Worm (Caenorhabditis elegans) whole organism, L2 larva: ENCODE data around the gene W04E12.4.
A peak's percentile ranks its signal among the peaks of the same experiment; 100 is the strongest.

Source experiments
- C34F6.9 ChIP-seq: fragments of 150-350 bp; optimal IDR thresholded peaks from 2 replicates; lab custom pipeline; 2014; ENCODE audit warnings: missing biosample characterization, missing genetic modification characterization
- F13H6.1 ChIP-seq: sonication (generic microtip); optimal IDR thresholded peaks from 2 replicates; lab custom pipeline; 2016; ENCODE audit warnings: missing genetic modification characterization, missing compliant biosample characterization
- Y55F3AM.14 ChIP-seq: fragments of 200-800 bp; sonication (Bioruptor generic); optimal IDR thresholded peaks from 2 replicates; lab custom pipeline; 2018; ENCODE audit warnings: mild to moderate bottlenecking, missing genetic modification characterization, missing compliant biosample characterization
- alr-1 ChIP-seq: fragments of 150-350 bp; optimal IDR thresholded peaks from 2 replicates; lab custom pipeline; 2014; ENCODE audit warnings: missing biosample characterization, missing genetic modification characterization
- aly-2 ChIP-seq: fragments of 150-350 bp; optimal IDR thresholded peaks from 2 replicates; lab custom pipeline; 2014; ENCODE audit warnings: missing biosample characterization, missing genetic modification characterization
- blmp-1 ChIP-seq: sonication (generic microtip); optimal IDR thresholded peaks from 2 replicates; lab custom pipeline; 2017; ENCODE audit warnings: missing genetic modification characterization, mild to moderate bottlenecking, missing compliant biosample characterization, antibody characterized with exemption, moderate library complexity; ENCODE audit not compliant: insufficient read depth
- ceh-82 ChIP-seq: fragments of 150-350 bp; optimal IDR thresholded peaks from 2 replicates; lab custom pipeline; 2014; ENCODE audit warnings: missing biosample characterization, missing genetic modification characterization
- crh-2 ChIP-seq: sonication (generic microtip); optimal IDR thresholded peaks from 2 replicates; lab custom pipeline; 2017; ENCODE audit warnings: missing biosample characterization, missing genetic modification characterization
- dmd-4 ChIP-seq: sonication (generic microtip); optimal IDR thresholded peaks from 2 replicates; lab custom pipeline; 2017; ENCODE audit warnings: missing biosample characterization, missing genetic modification characterization
- egl-27 ChIP-seq: sonication (generic microtip); optimal IDR thresholded peaks from 3 replicates; lab custom pipeline; 2017; ENCODE audit warnings: missing biosample characterization, missing genetic modification reagents, missing genetic modification characterization
- elt-1 ChIP-seq: fragments of 150-350 bp; optimal IDR thresholded peaks from 2 replicates; lab custom pipeline; 2014; ENCODE audit warnings: missing biosample characterization, missing genetic modification characterization
- gmeb-1 ChIP-seq: fragments of 150-350 bp; optimal IDR thresholded peaks from 2 replicates; lab custom pipeline; 2014; ENCODE audit warnings: missing biosample characterization, missing genetic modification characterization
- lin-11 ChIP-seq: fragments of 150-350 bp; sonication (generic microtip); optimal IDR thresholded peaks from 2 replicates; lab custom pipeline; 2014; ENCODE audit warnings: missing biosample characterization, missing genetic modification characterization, inconsistent platforms, mixed read lengths
- lin-13 ChIP-seq: fragments of 150-350 bp; optimal IDR thresholded peaks from 2 replicates; lab custom pipeline; 2014; ENCODE audit warnings: missing biosample characterization, missing genetic modification reagents, missing genetic modification characterization
- lin-39 ChIP-seq: fragments of 150-350 bp; optimal IDR thresholded peaks from 2 replicates; lab custom pipeline; 2014; ENCODE audit warnings: missing biosample characterization, missing genetic modification reagents, missing genetic modification characterization
- mab-5 ChIP-seq: fragments of 150-350 bp; optimal IDR thresholded peaks from 2 replicates; lab custom pipeline; 2014; ENCODE audit warnings: missing biosample characterization, missing genetic modification characterization
- mbf-1 ChIP-seq: sonication (generic microtip); optimal IDR thresholded peaks from 2 replicates; lab custom pipeline; 2017; ENCODE audit warnings: missing biosample characterization, missing genetic modification characterization
- mdl-1 ChIP-seq, 2 experiments: fragments of 150-350 bp in 1 of 2; sonication (generic microtip) in 1 of 2; optimal IDR thresholded peaks; 2 replicates each; lab custom pipeline; 2017; ENCODE audit warnings: missing biosample characterization in 2 of 2, missing genetic modification characterization in 2 of 2
- nhr-11 ChIP-seq: fragments of 150-350 bp; optimal IDR thresholded peaks from 2 replicates; lab custom pipeline; 2014; ENCODE audit warnings: missing biosample characterization, missing genetic modification characterization
- nhr-129 ChIP-seq: fragments of 150-350 bp; optimal IDR thresholded peaks from 2 replicates; lab custom pipeline; 2014; ENCODE audit warnings: missing biosample characterization, missing genetic modification characterization
- nhr-21 ChIP-seq: fragments of 150-350 bp; optimal IDR thresholded peaks from 2 replicates; lab custom pipeline; 2014; ENCODE audit warnings: missing biosample characterization, missing genetic modification characterization
- nhr-237 ChIP-seq: fragments of 150-350 bp; optimal IDR thresholded peaks from 2 replicates; lab custom pipeline; 2014; ENCODE audit warnings: missing biosample characterization, missing genetic modification characterization
- nhr-77 ChIP-seq: fragments of 150-350 bp; optimal IDR thresholded peaks from 2 replicates; lab custom pipeline; 2014; ENCODE audit warnings: missing biosample characterization, missing genetic modification characterization
- peb-1 ChIP-seq: fragments of 150-350 bp; optimal IDR thresholded peaks from 2 replicates; lab custom pipeline; 2014; ENCODE audit warnings: missing biosample characterization, missing genetic modification characterization
- sem-4 ChIP-seq: fragments of 150-350 bp; optimal IDR thresholded peaks from 2 replicates; lab custom pipeline; 2014; ENCODE audit warnings: missing biosample characterization, missing genetic modification reagents, missing genetic modification characterization
- skn-1 ChIP-seq: sonication (generic microtip); optimal IDR thresholded peaks from 2 replicates; lab custom pipeline; 2017; ENCODE audit warnings: missing biosample characterization, missing genetic modification characterization
- unc-55 ChIP-seq: fragments of 150-350 bp; sonication (generic microtip); optimal IDR thresholded peaks from 3 replicates; lab custom pipeline; 2014; ENCODE audit warnings: missing biosample characterization, missing genetic modification reagents, missing genetic modification characterization
- zag-1 ChIP-seq: fragments of 150-350 bp; optimal IDR thresholded peaks from 2 replicates; lab custom pipeline; 2014; ENCODE audit warnings: missing biosample characterization, missing genetic modification characterization
- ztf-1 ChIP-seq: fragments of 200-800 bp; sonication (Bioruptor generic); conservative IDR thresholded peaks from 2 replicates; pipeline ENCODE4 v1.3.6; 2022; ENCODE audit warnings: missing genetic modification characterization, missing compliant biosample characterization
- ztf-11 ChIP-seq: sonication (generic microtip); optimal IDR thresholded peaks from 2 replicates; lab custom pipeline; 2017; ENCODE audit warnings: missing biosample characterization, missing genetic modification characterization
- ztf-4 ChIP-seq: fragments of 150-350 bp; optimal IDR thresholded peaks from 2 replicates; lab custom pipeline; 2014; ENCODE audit warnings: missing biosample characterization, missing genetic modification characterization

Gene W04E12.4

DNA sequence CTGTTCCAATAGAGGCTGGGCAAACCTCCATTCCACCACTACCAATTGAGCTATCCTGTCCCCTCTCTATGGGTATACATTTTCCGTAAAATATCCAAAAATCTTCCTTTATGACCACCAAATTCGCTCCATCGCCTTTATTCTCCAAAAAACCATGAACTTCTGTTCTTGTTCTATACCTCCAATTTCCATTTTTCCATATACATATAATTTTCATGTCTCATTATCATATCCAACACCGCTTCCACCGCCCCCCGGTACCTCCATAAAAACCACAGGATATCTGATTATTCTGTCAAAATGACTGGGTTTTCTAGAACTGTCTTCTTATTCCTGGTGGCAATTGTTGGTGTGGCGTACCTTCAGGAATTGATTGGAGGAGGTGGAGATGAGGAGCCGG, 27.6 kb upstream of the W04E12.4 start, which contains the start of gene Y43F8C.17:
Gene Y43F8C.17 (plus strand): TSS at position 301 of the 400 bp plus-strand sequence.
- TF ChIP-seq C34F6.9 (tag; lab: Kevin White, UChicago) (no peak), blmp-1 (tag; lab: Kevin White, UChicago) (no peak), lin-39 (tag; lab: Kevin White, UChicago) (no peak), aly-2 (no peak), ceh-82 (tag; lab: Kevin White, UChicago) (no peak), alr-1 (no peak)

DNA sequence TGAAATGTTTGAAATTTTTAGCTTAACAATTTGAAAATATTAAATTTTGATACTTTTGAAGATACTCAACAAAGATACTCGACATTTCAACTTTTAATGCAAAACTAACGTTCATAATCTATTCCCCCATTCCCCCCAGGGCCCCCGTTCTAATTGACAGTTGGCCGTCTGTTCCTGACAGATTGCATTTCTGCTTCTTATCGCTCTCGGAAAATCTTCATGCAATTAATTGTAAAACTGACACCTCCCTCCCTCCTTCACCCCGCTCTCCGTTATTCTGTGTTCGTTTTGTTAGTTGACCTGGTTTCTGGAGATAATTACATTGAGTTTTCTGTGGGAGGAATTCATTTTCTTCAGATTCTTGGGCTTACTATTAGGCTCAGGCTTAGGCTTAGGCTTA, 25.5 kb upstream of the W04E12.4 start:
- TF ChIP-seq ztf-4 (tag; lab: Kevin White, UChicago), result no peak

DNA sequence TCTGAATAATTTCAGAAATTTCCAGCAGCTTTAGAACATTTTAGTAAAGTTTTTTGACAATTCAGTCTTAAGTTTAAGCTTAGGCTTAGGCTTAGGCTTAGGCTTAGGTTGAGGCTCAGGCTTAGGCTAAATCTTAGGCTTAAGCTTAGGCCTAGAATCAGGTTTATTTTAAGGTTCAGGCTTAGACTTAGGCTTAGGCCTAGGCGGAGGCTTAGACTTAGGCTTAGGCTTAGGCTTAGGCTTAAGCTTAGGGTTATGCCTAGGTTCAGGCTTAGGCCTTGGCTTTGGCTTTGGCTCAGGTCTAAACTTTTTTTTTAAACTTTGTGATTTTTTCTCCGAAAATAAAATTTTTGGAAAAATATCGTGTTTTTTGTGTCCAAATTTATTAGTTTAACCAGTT, 24.7 kb upstream of the W04E12.4 start:
- no peak for TF ChIP-seq crh-2 (tag; lab: Kevin White, UChicago)
- no peak for TF ChIP-seq mdl-1 (tag; optimal IDR thresholded peaks at IDR 0.05; lab: Kevin White, UChicago)
- TF ChIP-seq Y55F3AM.14 (GFP tag; lab: Kevin White, UChicago), result no peak
- TF ChIP-seq peb-1 (tag; lab: Kevin White, UChicago), result no peak
- TF ChIP-seq blmp-1 (tag; lab: Kevin White, UChicago), result no peak
- TF ChIP-seq mab-5 (tag; lab: Kevin White, UChicago), result no peak
- TF ChIP-seq nhr-237 (tag; lab: Kevin White, UChicago), result no peak
- TF ChIP-seq ztf-1, result no peak
- TF ChIP-seq egl-27 (tag; lab: Kevin White, UChicago), result no peak
- no peak for TF ChIP-seq mbf-1 (tag; lab: Kevin White, UChicago)
- TF ChIP-seq sem-4 (tag; lab: Kevin White, UChicago), result no peak

DNA sequence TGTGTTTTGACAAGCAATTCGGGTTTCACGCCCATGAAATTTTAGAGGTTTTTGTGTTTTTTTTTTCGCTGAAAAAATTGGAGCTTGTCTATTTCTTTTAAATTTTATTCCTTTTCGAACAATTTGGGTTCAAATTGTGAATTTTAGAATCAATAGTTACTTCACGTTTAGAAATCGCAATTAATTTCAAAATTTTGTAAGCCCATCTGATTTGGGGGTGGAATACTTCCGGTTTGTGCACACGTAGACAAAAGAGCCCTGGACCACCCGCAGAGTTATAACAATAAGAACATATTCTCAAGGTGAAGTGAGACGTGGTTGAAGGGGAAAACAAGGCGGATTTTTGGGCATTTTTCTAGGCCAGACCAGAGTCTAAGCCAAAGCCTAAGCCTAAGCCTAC, 24.2 kb upstream of the W04E12.4 start, which contains the start of gene Y116F11A.6:
Gene Y116F11A.6 (plus strand): TSS at position 301 of the 400 bp plus-strand sequence.
- TF ChIP-seq mbf-1 (tag; lab: Kevin White, UChicago) (no peak), elt-1 (tag; lab: Kevin White, UChicago) (no peak), nhr-129 (no peak), F13H6.1 (tag; lab: Kevin White, UChicago) (no peak), crh-2 (tag; lab: Kevin White, UChicago) (no peak), skn-1 (tag; lab: Kevin White, UChicago) (no peak), ztf-1 (no peak), zag-1 (no peak), lin-13 (GFP tag; lab: Kevin White, UChicago) (no peak), unc-55 (no peak), ztf-11 (tag; lab: Kevin White, UChicago) (no peak)

DNA sequence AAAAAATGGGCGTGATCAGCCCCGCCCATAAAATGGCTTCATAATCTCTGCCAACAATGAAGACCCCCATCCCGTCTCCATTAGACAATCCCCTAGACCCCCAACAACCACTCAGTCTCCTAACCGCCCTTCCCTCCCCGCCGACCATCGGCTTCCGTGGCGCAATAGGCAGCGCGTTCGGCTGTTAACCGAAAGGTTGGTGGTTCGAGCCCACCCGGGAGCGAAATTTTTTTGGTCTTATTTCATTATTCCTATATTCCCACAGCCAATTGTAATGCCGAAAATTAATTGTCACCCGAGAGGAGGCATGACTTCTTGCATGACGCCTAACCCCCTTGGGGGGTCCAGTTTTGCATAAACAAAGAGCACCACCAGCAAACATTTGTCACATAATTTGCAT, 20.5 kb upstream of the W04E12.4 start:
- no peak for TF ChIP-seq ztf-1
- TF ChIP-seq dmd-4 (tag; lab: Kevin White, UChicago), result no peak
- peak; percentile 25 for TF ChIP-seq lin-13 (GFP tag; lab: Kevin White, UChicago)
- peak; percentile 7 for TF ChIP-seq gmeb-1 (tag; lab: Kevin White, UChicago)
- no peak for TF ChIP-seq nhr-11 (tag; lab: Kevin White, UChicago)
- TF ChIP-seq nhr-21, result no peak
- TF ChIP-seq nhr-129, result no peak
- no peak for TF ChIP-seq mab-5 (tag; lab: Kevin White, UChicago)
- TF ChIP-seq lin-11, result peak; percentile 7
- TF ChIP-seq crh-2 (tag; lab: Kevin White, UChicago), result no peak

DNA sequence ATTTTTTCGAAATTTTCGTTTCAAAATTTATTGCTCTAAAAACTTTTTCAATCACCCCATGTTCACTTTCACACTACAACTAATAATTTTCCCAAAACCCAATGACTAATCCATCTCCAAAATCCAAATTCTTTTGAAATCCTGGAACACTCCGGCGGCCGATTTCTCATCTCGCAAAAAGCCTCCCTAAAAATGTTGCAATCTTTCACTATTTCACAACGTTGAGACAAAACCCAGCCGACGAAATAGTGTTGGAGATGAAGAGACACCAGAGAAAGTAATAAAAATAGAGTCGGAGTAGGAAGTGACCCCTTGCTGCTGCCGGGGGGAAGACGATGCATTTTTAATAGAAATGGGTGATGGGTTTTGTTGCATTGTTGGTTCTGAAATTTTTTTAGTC, 18.8 kb upstream of the W04E12.4 start:
- no peak for TF ChIP-seq nhr-21
- no peak for TF ChIP-seq nhr-77 (tag; lab: Kevin White, UChicago)
- peak; percentile 5 for TF ChIP-seq ztf-11 (tag; lab: Kevin White, UChicago)
- peak; percentile 9 for TF ChIP-seq unc-55

DNA sequence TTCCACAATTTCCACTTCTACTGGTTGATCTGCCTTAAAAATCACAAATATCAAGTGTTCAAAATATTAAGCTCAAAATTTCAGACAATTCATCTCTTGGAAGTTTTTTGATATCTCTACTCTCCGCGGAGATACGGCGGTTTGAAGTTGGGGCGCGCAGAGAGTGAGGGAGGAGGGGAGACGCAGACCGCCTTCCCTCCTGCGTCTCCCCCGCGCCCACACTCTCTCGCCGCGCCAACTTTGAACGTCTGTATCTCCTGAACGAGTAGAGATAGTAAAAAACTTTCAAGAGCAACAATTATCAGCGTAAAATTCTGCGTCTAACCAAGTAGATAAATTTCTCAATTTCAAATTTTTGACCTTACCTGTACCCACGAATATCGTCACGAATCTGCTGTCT, 15.4 kb upstream of the W04E12.4 start:
- TF ChIP-seq lin-13 (GFP tag; lab: Kevin White, UChicago) (peak; percentile 54), egl-27 (tag; lab: Kevin White, UChicago) (no peak)
